Worm (Caenorhabditis elegans) whole organism, L3 larva: Measurements from ENCODE around the gene R03D7.8.

Source experiments
- nhr-28 ChIP-seq: fragments of 150-350 bp; optimal IDR thresholded peaks from 2 replicates; lab custom pipeline; 2014; ENCODE audit warnings: missing biosample characterization, missing genetic modification characterization
- unc-62 ChIP-seq: fragments of 150-350 bp; sonication (generic microtip); optimal IDR thresholded peaks from 4 replicates; lab custom pipeline; 2014; ENCODE audit warnings: missing biosample characterization, missing genetic modification reagents, missing genetic modification characterization

DNA sequence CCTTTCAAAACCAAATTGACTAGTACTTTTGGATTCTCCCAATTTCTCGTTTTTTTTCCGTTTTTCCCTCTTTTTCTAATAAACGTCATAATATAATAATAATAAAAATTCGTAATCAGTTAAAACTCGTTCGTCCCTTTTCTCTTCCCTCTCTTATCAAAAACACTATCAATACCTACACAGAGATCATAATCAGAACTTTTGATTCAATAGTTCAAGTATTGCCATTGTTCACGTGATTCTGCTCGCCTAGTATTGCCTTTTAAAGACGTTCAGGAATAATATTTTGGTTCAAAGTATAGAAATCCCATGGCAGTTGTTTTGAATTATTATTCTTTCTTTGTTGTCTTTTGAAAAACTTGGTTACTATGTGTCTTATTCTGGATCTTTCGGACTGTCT lies 32.0 kb downstream of the R03D7.8 start:
- no peak for TF ChIP-seq nhr-28 (tag; lab: Kevin White, UChicago)
- TF ChIP-seq unc-62 (GFP tag; lab: Kevin White, UChicago) = no peak
